Fruit fly (Drosophila melanogaster) whole organism, embryonic: Measurements from ENCODE around the gene Blm.

Experiments used
- CG10321 ChIP-seq: fragments of 200-800 bp; sonication (Bioruptor generic); IDR thresholded peaks from 2 replicates; pipeline ENCODE4 v1.3.6; 2022; ENCODE audit warnings: missing biosample characterization, missing genetic modification characterization
- CG10366 ChIP-seq: fragments of 200-800 bp; sonication (Bioruptor generic); IDR thresholded peaks from 2 replicates; pipeline ENCODE4 v1.3.6; 2022; ENCODE audit warnings: missing biosample characterization, missing genetic modification characterization
- CG11085 ChIP-seq: fragments of 200-800 bp; sonication (Bioruptor generic); IDR thresholded peaks from 2 replicates; pipeline ENCODE4 v1.3.6; 2022; ENCODE audit warnings: missing biosample characterization, missing genetic modification characterization
- CG1603 ChIP-seq: fragments of 200-800 bp; sonication (Bioruptor generic); optimal IDR thresholded peaks from 2 replicates; lab custom pipeline; 2019; ENCODE audit warnings: missing biosample characterization, mild to moderate bottlenecking, missing genetic modification characterization, moderate library complexity
- CG17829 ChIP-seq: fragments of 200-800 bp; optimal IDR thresholded peaks from 2 replicates; lab custom pipeline; 2019; ENCODE audit warnings: missing biosample characterization, mild to moderate bottlenecking, missing genetic modification characterization, moderate library complexity
- CG18764 ChIP-seq: fragments of 200-800 bp; sonication (Bioruptor generic); optimal IDR thresholded peaks from 3 replicates; lab custom pipeline; 2016; ENCODE audit warnings: missing biosample characterization, missing genetic modification characterization
- CG30020 ChIP-seq: fragments of 200-800 bp; optimal IDR thresholded peaks from 2 replicates; lab custom pipeline; 2019; ENCODE audit warnings: missing biosample characterization, mild to moderate bottlenecking, missing genetic modification characterization, moderate library complexity
- CG34422 ChIP-seq: fragments of 200-800 bp; sonication (Bioruptor generic); IDR thresholded peaks from 3 replicates; pipeline ENCODE4 v1.3.6; 2022; ENCODE audit warnings: missing biosample characterization, missing genetic modification characterization
- CG3726 ChIP-seq: fragments of 200-800 bp; sonication (Bioruptor generic); IDR thresholded peaks from 3 replicates; pipeline ENCODE4, ENCODE4 v1.3.6; 2022; ENCODE audit warnings: missing biosample characterization, missing genetic modification characterization
- CG4707 ChIP-seq: fragments of 200-800 bp; sonication (Bioruptor generic); optimal IDR thresholded peaks from 2 replicates; lab custom pipeline; 2018; ENCODE audit warnings: missing biosample characterization, mild to moderate bottlenecking, missing genetic modification characterization, moderate library complexity
- CG6765 ChIP-seq: fragments of 200-800 bp; sonication (Bioruptor generic); optimal IDR thresholded peaks from 3 replicates; lab custom pipeline; 2017; ENCODE audit warnings: missing biosample characterization, mild to moderate bottlenecking, missing genetic modification characterization
- CG7786 ChIP-seq: fragments of 200-800 bp; sonication (Bioruptor generic); optimal IDR thresholded peaks from 2 replicates; lab custom pipeline; 2016; ENCODE audit warnings: missing biosample characterization, missing genetic modification characterization
- CG7928 ChIP-seq: fragments of 200-800 bp; sonication (Bioruptor generic); optimal IDR thresholded peaks from 2 replicates; lab custom pipeline; 2017; ENCODE audit warnings: missing biosample characterization, mild to moderate bottlenecking, missing genetic modification characterization
- CG8388 ChIP-seq: fragments of 200-800 bp; sonication (Bioruptor generic); optimal IDR thresholded peaks from 2 replicates; lab custom pipeline; 2019; ENCODE audit warnings: missing biosample characterization, mild to moderate bottlenecking, missing genetic modification characterization, moderate library complexity
- CG9817 ChIP-seq: fragments of 200-800 bp; sonication (Bioruptor generic); optimal IDR thresholded peaks from 2 replicates; lab custom pipeline; 2018; ENCODE audit warnings: missing biosample characterization, mild to moderate bottlenecking, missing genetic modification characterization, moderate library complexity
- CG9876 ChIP-seq: fragments of 200-800 bp; sonication (Bioruptor generic); optimal IDR thresholded peaks from 2 replicates; lab custom pipeline; 2016; ENCODE audit warnings: missing biosample characterization, missing genetic modification characterization
- Drgx ChIP-seq: fragments of 200-800 bp; sonication (Bioruptor generic); IDR thresholded peaks from 2 replicates; pipeline ENCODE4 v1.3.6; 2022; ENCODE audit warnings: missing biosample characterization, missing genetic modification characterization
- E2f1 ChIP-seq: fragments of 200-800 bp; sonication (Bioruptor generic); IDR thresholded peaks from 2 replicates; pipeline ENCODE4 v1.3.6; 2022; ENCODE audit warnings: missing biosample characterization, missing genetic modification characterization
- HmgD ChIP-seq: fragments of 200-800 bp; sonication (Bioruptor generic); optimal IDR thresholded peaks from 3 replicates; lab custom pipeline; 2016; ENCODE audit warnings: missing biosample characterization, missing genetic modification characterization
- HmgZ ChIP-seq: fragments of 200-800 bp; sonication (Bioruptor generic); optimal IDR thresholded peaks from 2 replicates; lab custom pipeline; 2018; ENCODE audit warnings: missing biosample characterization, mild to moderate bottlenecking, missing genetic modification characterization
- Hmx ChIP-seq: fragments of 200-800 bp; sonication (Bioruptor generic); optimal IDR thresholded peaks from 2 replicates; lab custom pipeline; 2016; ENCODE audit warnings: missing biosample characterization, missing genetic modification characterization
- Lhr ChIP-seq: fragments of 200-800 bp; sonication (Bioruptor generic); optimal IDR thresholded peaks from 3 replicates; lab custom pipeline; 2017; ENCODE audit warnings: mild to moderate bottlenecking, missing biosample characterization, missing genetic modification reagents, missing genetic modification characterization
- Mes4 ChIP-seq: fragments of 200-800 bp; sonication (Bioruptor generic); optimal IDR thresholded peaks from 2 replicates; lab custom pipeline; 2016; ENCODE audit warnings: missing biosample characterization, missing genetic modification characterization
- PHDP ChIP-seq: fragments of 200-800 bp; sonication (Bioruptor generic); optimal IDR thresholded peaks from 3 replicates; lab custom pipeline; 2018; ENCODE audit warnings: missing biosample characterization, mild to moderate bottlenecking, missing genetic modification characterization, moderate library complexity
- Tbp ChIP-seq: fragments of >200 bp; optimal IDR thresholded peaks from 2 replicates; lab custom pipeline; 2018; ENCODE audit warnings: missing biosample characterization, missing genetic modification characterization
- bbx ChIP-seq: fragments of 200-800 bp; sonication (Bioruptor generic); IDR thresholded peaks from 2 replicates; pipeline ENCODE4 v1.3.6; 2022; ENCODE audit warnings: missing biosample characterization, missing genetic modification characterization; ENCODE audit not compliant: partially characterized antibody
- cas ChIP-seq: fragments of 200-800 bp; sonication (Bioruptor generic); IDR thresholded peaks from 2 replicates; pipeline ENCODE4 v1.3.6; 2022; ENCODE audit warnings: missing biosample characterization, missing genetic modification characterization
- corto ChIP-seq: fragments of 200-800 bp; sonication (Bioruptor generic); optimal IDR thresholded peaks from 2 replicates; lab custom pipeline; 2016; ENCODE audit warnings: missing biosample characterization, mild to moderate bottlenecking, missing genetic modification characterization, moderate library complexity
- da ChIP-seq: fragments of 200-800 bp; sonication (Bioruptor generic); optimal IDR thresholded peaks from 2 replicates; lab custom pipeline; 2016; ENCODE audit warnings: missing biosample characterization, missing genetic modification characterization
- dan ChIP-seq: fragments of 200-800 bp; sonication (Bioruptor generic); IDR thresholded peaks from 2 replicates; pipeline ENCODE4 v1.3.6; 2022; ENCODE audit warnings: missing biosample characterization, missing genetic modification characterization
- dmrt99B ChIP-seq: fragments of 200-800 bp; sonication (Bioruptor generic); optimal IDR thresholded peaks from 2 replicates; lab custom pipeline; 2018; ENCODE audit warnings: missing biosample characterization, mild to moderate bottlenecking, missing genetic modification characterization, moderate library complexity
- emc ChIP-seq: fragments of 200-800 bp; sonication (Bioruptor generic); optimal IDR thresholded peaks from 2 replicates; lab custom pipeline; 2016; ENCODE audit warnings: missing biosample characterization, missing genetic modification characterization
- fd3F ChIP-seq: fragments of 200-800 bp; sonication (Bioruptor generic); optimal IDR thresholded peaks from 2 replicates; lab custom pipeline; 2018; ENCODE audit warnings: missing biosample characterization, mild to moderate bottlenecking, missing genetic modification characterization, moderate library complexity
- grn ChIP-seq: fragments of 200-800 bp; sonication (Bioruptor generic); optimal IDR thresholded peaks from 3 replicates; lab custom pipeline; 2017; ENCODE audit warnings: missing biosample characterization, missing genetic modification characterization
- gsb ChIP-seq: fragments of 200-800 bp; sonication (Bioruptor generic); IDR thresholded peaks from 2 replicates; pipeline ENCODE4 v1.3.6; 2022; ENCODE audit warnings: missing biosample characterization, missing genetic modification characterization
- ham ChIP-seq: fragments of 200-800 bp; sonication (Bioruptor generic); IDR thresholded peaks from 2 replicates; pipeline ENCODE4 v1.3.6; 2022; ENCODE audit warnings: missing biosample characterization, missing genetic modification characterization
- hbn ChIP-seq: fragments of 200-800 bp; sonication (Bioruptor generic); IDR thresholded peaks from 2 replicates; pipeline ENCODE4 v1.3.6; 2022; ENCODE audit warnings: missing biosample characterization, missing genetic modification characterization; ENCODE audit not compliant: partially characterized antibody
- jigr1 ChIP-seq: fragments of 200-800 bp; sonication (Bioruptor generic); IDR thresholded peaks from 3 replicates; pipeline ENCODE4 v1.3.6; 2022; ENCODE audit warnings: missing biosample characterization, missing genetic modification characterization
- nerfin-1 ChIP-seq: fragments of 200-800 bp; sonication (Bioruptor generic); optimal IDR thresholded peaks from 3 replicates; lab custom pipeline; 2019; ENCODE audit warnings: missing biosample characterization, mild to moderate bottlenecking, missing genetic modification characterization, moderate library complexity
- nom ChIP-seq: fragments of 200-800 bp; sonication (Bioruptor generic); optimal IDR thresholded peaks from 2 replicates; lab custom pipeline; 2017; ENCODE audit warnings: missing biosample characterization, missing genetic modification characterization, mild to moderate bottlenecking, moderate library complexity, missing genetic modification reagents
- onecut ChIP-seq: fragments of 200-800 bp; sonication (Bioruptor generic); IDR thresholded peaks from 2 replicates; pipeline ENCODE4 v1.3.6; 2022; ENCODE audit warnings: missing biosample characterization, missing genetic modification characterization
- org-1 ChIP-seq: fragments of 200-800 bp; sonication (Bioruptor generic); optimal IDR thresholded peaks from 2 replicates; lab custom pipeline; 2017; ENCODE audit warnings: missing biosample characterization, missing genetic modification characterization
- pfk ChIP-seq: fragments of 200-800 bp; sonication (Bioruptor generic); optimal IDR thresholded peaks from 2 replicates; lab custom pipeline; 2018; ENCODE audit warnings: missing biosample characterization, mild to moderate bottlenecking, missing genetic modification characterization, moderate library complexity
- prd ChIP-seq, 3 experiments: fragments of >200 bp in 2 of 3; fragments of 200-800 bp in 1 of 3; sonication (Bioruptor generic) in 1 of 3; optimal IDR thresholded peaks in 2 of 3; IDR thresholded peaks in 1 of 3; 2 replicates in 2 of 3; 3 replicates in 1 of 3; pipeline versions ENCODE4 v1.3.6 to Lab custom; 2017 to 2022; ENCODE audit warnings: missing biosample characterization in 1 of 3, missing genetic modification characterization in 1 of 3
- rib ChIP-seq: fragments of 200-800 bp; sonication (Bioruptor generic); IDR thresholded peaks from 2 replicates; pipeline ENCODE4 v1.3.6; 2022; ENCODE audit warnings: missing biosample characterization, missing genetic modification characterization
- run ChIP-seq: fragments of 200-800 bp; sonication (Bioruptor generic); optimal IDR thresholded peaks from 3 replicates; lab custom pipeline; 2018; ENCODE audit warnings: missing biosample characterization, mild to moderate bottlenecking, missing genetic modification characterization
- shn ChIP-seq: fragments of 200-800 bp; sonication (Bioruptor generic); optimal IDR thresholded peaks from 3 replicates; lab custom pipeline; 2016; ENCODE audit warnings: missing biosample characterization, missing genetic modification characterization
- sim ChIP-seq: fragments of 200-800 bp; sonication (Bioruptor generic); IDR thresholded peaks from 2 replicates; pipeline ENCODE4 v1.3.6; 2022; ENCODE audit warnings: missing biosample characterization, missing genetic modification characterization
- tgo ChIP-seq: fragments of 200-800 bp; sonication (Bioruptor generic); IDR thresholded peaks from 3 replicates; pipeline ENCODE4 v1.3.6; 2022; ENCODE audit warnings: missing biosample characterization, missing genetic modification characterization
- tna ChIP-seq: fragments of 200-800 bp; sonication (Bioruptor generic); IDR thresholded peaks from 2 replicates; pipeline ENCODE4 v1.3.6; 2022; ENCODE audit warnings: missing biosample characterization, missing genetic modification characterization; ENCODE audit not compliant: partially characterized antibody

Blm gene

dm6 chr3R:11786695-11787226 is 45.2 kb upstream of the Blm start, which contains the start of the genes prd1 and HisCl1 (continued):
- peak; percentile 23; the same call in 1 of the 2 replicates for TF ChIP-seq cas (GFP tag; lab: Robert Waterston, UW)
- no peak for TF ChIP-seq dmrt99B (tag; lab: Kevin White, UChicago)
- TF ChIP-seq CG4707 (GFP tag; lab: Kevin White, UChicago) = peak; percentile 4
- no peak; the same call in 1 of the 2 replicates for TF ChIP-seq Drgx (GFP tag; lab: Robert Waterston, UW)
- TF ChIP-seq Lhr (GFP tag; lab: Kevin White, UChicago) = peak; percentile 39
- TF ChIP-seq Hmx (GFP tag; lab: Kevin White, UChicago) = peak; percentile 30
- peak; percentile 50 for TF ChIP-seq run (tag; lab: Kevin White, UChicago)
- no peak for TF ChIP-seq sim (GFP tag; lab: Robert Waterston, UW)
- peak; percentile 53; the same call in 2 of the 3 replicates for TF ChIP-seq tgo (GFP tag; lab: Robert Waterston, UW)
- no peak for TF ChIP-seq jigr1 (GFP tag; lab: Robert Waterston, UW)
- TF ChIP-seq CG9876 (GFP tag; lab: Kevin White, UChicago) = peak; percentile 33
- TF ChIP-seq tna (GFP tag; lab: Robert Waterston, UW) = no peak
- no peak for TF ChIP-seq prd (optimal IDR thresholded peaks at IDR 0.05; lab: Kevin White, UChicago)
- peak; percentile 74 for TF ChIP-seq prd (GFP tag; IDR thresholded peaks at IDR 0.05; lab: Robert Waterston, UW)
- TF ChIP-seq onecut (GFP tag; lab: Robert Waterston, UW) = peak; percentile 99
- no peak for TF ChIP-seq CG10321
- 0 out of 2 replicates have a peak, but pooled peaks have one; percentile 23 for TF ChIP-seq CG11085 (GFP tag; lab: Robert Waterston, UW)
- no peak for TF ChIP-seq dan (GFP tag; lab: Robert Waterston, UW)
- TF ChIP-seq CG17829 (tag; lab: Kevin White, UChicago) = peak; percentile 57
- TF ChIP-seq PHDP = no peak
- peak; percentile 25 for TF ChIP-seq CG6765
- peak; percentile 9 for TF ChIP-seq CG18764
- TF ChIP-seq pfk (GFP tag; lab: Kevin White, UChicago) = no peak
- no peak for TF ChIP-seq gsb (GFP tag; lab: Robert Waterston, UW)
- no peak for TF ChIP-seq corto (GFP tag; lab: Kevin White, UChicago)
- peak; percentile 25 for TF ChIP-seq nom (GFP tag; lab: Kevin White, UChicago)
- no peak for TF ChIP-seq HmgD (GFP tag; lab: Kevin White, UChicago)
- TF ChIP-seq CG8388 (GFP tag; lab: Kevin White, UChicago) = no peak
- TF ChIP-seq da (GFP tag; lab: Kevin White, UChicago) = no peak
- TF ChIP-seq Tbp (GFP tag; lab: Kevin White, UChicago) = no peak
- TF ChIP-seq CG1603 (tag; lab: Kevin White, UChicago) = no peak
- no peak for TF ChIP-seq hbn (GFP tag; lab: Robert Waterston, UW)
- peak; percentile 31 for TF ChIP-seq org-1 (GFP tag; lab: Kevin White, UChicago)
- TF ChIP-seq ham (GFP tag; lab: Robert Waterston, UW) = no peak
- no peak for TF ChIP-seq CG3726 (GFP tag; lab: Robert Waterston, UW)
- no peak for TF ChIP-seq CG30020 (tag; lab: Kevin White, UChicago)
- TF ChIP-seq shn (GFP tag; lab: Kevin White, UChicago) = peak; percentile 68
- no peak for TF ChIP-seq CG10366 (GFP tag; lab: Robert Waterston, UW)
- TF ChIP-seq CG9817 (tag; lab: Kevin White, UChicago) = peak; percentile 81
- TF ChIP-seq CG34422 (GFP tag; lab: Robert Waterston, UW) = peak; percentile 71; the same call in 1 of the 3 replicates
- no peak for TF ChIP-seq emc
- TF ChIP-seq CG7928 (GFP tag; lab: Kevin White, UChicago) = no peak
- no peak; the same call in 1 of the 2 replicates for TF ChIP-seq rib (GFP tag; lab: Robert Waterston, UW)
- TF ChIP-seq bbx = no peak
- peak; percentile 69 for TF ChIP-seq HmgZ (tag; lab: Kevin White, UChicago)
- TF ChIP-seq Mes4 (GFP tag; lab: Kevin White, UChicago) = peak; percentile 58
- TF ChIP-seq fd3F = peak; percentile 68
- TF ChIP-seq nerfin-1 (tag; lab: Kevin White, UChicago) = peak; percentile 78
- peak; percentile 55 for TF ChIP-seq E2f1
- peak; percentile 60 for TF ChIP-seq CG7786
- no peak for TF ChIP-seq grn
